Worm (Caenorhabditis elegans) whole organism, late embryonic: Measurements from ENCODE around the gene nlp-71.

Experiments
- C38D4.7 ChIP-seq: fragments of 200-800 bp; sonication (Bioruptor generic); optimal IDR thresholded peaks from 2 replicates; lab custom pipeline; 2018; ENCODE audit warnings: mild to moderate bottlenecking, missing genetic modification characterization, moderate library complexity, missing compliant biosample characterization
- ama-1 ChIP-seq: fragments of 150-350 bp; optimal IDR thresholded peaks from 2 replicates; lab custom pipeline; 2014
- ceh-34 ChIP-seq: sonication (generic microtip); optimal IDR thresholded peaks from 2 replicates; lab custom pipeline; 2016; ENCODE audit warnings: mild to moderate bottlenecking, missing genetic modification characterization, missing compliant biosample characterization
- ceh-48 ChIP-seq: sonication (generic microtip); optimal IDR thresholded peaks from 2 replicates; lab custom pipeline; 2016; ENCODE audit warnings: missing genetic modification characterization, inconsistent platforms, missing compliant biosample characterization
- nfya-1 ChIP-seq: sonication (generic microtip); optimal IDR thresholded peaks from 2 replicates; lab custom pipeline; 2017; ENCODE audit warnings: missing genetic modification characterization, mild to moderate bottlenecking, missing compliant biosample characterization, antibody characterized with exemption, moderate library complexity
- nhr-11 ChIP-seq: fragments of 150-350 bp; optimal IDR thresholded peaks from 2 replicates; lab custom pipeline; 2014; ENCODE audit warnings: missing biosample characterization, missing genetic modification characterization
- pax-1 ChIP-seq: fragments of 150-350 bp; optimal IDR thresholded peaks from 2 replicates; lab custom pipeline; 2014; ENCODE audit warnings: missing biosample characterization, missing genetic modification characterization
- pqm-1 ChIP-seq: sonication (generic microtip); optimal IDR thresholded peaks from 2 replicates; lab custom pipeline; 2016; ENCODE audit warnings: missing genetic modification characterization, missing compliant biosample characterization
- sox-4 ChIP-seq: sonication (generic microtip); optimal IDR thresholded peaks from 2 replicates; lab custom pipeline; 2017; ENCODE audit warnings: mild to moderate bottlenecking, missing genetic modification characterization, inconsistent platforms, missing compliant biosample characterization
- tbx-2 ChIP-seq: sonication (generic microtip); optimal IDR thresholded peaks from 2 replicates; lab custom pipeline; 2016; ENCODE audit warnings: missing genetic modification characterization, missing compliant biosample characterization
- unc-55 ChIP-seq: sonication (generic microtip); optimal IDR thresholded peaks from 2 replicates; lab custom pipeline; 2017; ENCODE audit warnings: missing biosample characterization, missing genetic modification reagents, missing genetic modification characterization
- zip-5 ChIP-seq: sonication (generic microtip); optimal IDR thresholded peaks from 2 replicates; lab custom pipeline; 2016; ENCODE audit warnings: missing genetic modification characterization, missing compliant biosample characterization

ce11 chrIV:6426089-6426715 lies 12.8 kb upstream of the nlp-71 start, which contains the start of gene acp-6:
- TF ChIP-seq C38D4.7 (GFP tag; lab: Kevin White, UChicago) (no peak), pax-1 (tag; lab: Kevin White, UChicago) (no peak), zip-5 (tag; lab: Kevin White, UChicago) (no peak), sox-4 (tag; lab: Kevin White, UChicago) (no peak), unc-55 (GFP tag; lab: Kevin White, UChicago) (no peak), tbx-2 (tag; lab: Kevin White, UChicago) (no peak), ceh-48 (tag; lab: Kevin White, UChicago) (no peak), nfya-1 (tag; lab: Kevin White, UChicago) (no peak), ama-1 (lab: Kevin White, UChicago) (no peak), pqm-1 (tag; lab: Kevin White, UChicago) (no peak), nhr-11 (tag; lab: Kevin White, UChicago) (no peak), ceh-34 (tag; lab: Kevin White, UChicago) (no peak)
